Worm (Caenorhabditis elegans) whole organism, midembryonic: ENCODE results near the gene acdh-8.
"Not testable (repeated sequence)": the region's sequence is repeated elsewhere in the genome, so short reads cannot be mapped to it uniquely, and the experiment has no call there.

Experiments used
- T22C8.4 ChIP-seq: fragments of 200-800 bp; sonication (Bioruptor generic); IDR thresholded peaks from 2 replicates; pipeline ENCODE4 v1.3.6; 2022; ENCODE audit warnings: missing genetic modification characterization, missing compliant biosample characterization
- cog-1 ChIP-seq: sonication (generic microtip); optimal IDR thresholded peaks from 2 replicates; lab custom pipeline; 2016; ENCODE audit warnings: missing genetic modification characterization, missing compliant biosample characterization
- flt-1 ChIP-seq: fragments of 200-800 bp; sonication (Bioruptor generic); IDR thresholded peaks from 2 replicates; pipeline ENCODE4 v1.3.6; 2022; ENCODE audit warnings: missing genetic modification characterization, missing compliant biosample characterization
- klf-2 ChIP-seq: fragments of 200-800 bp; sonication (Bioruptor generic); conservative IDR thresholded peaks from 2 replicates; pipeline ENCODE4 v1.3.6; 2022; ENCODE audit warnings: missing genetic modification reagents, missing genetic modification characterization, missing compliant biosample characterization
- med-1 ChIP-seq: sonication (generic microtip); optimal IDR thresholded peaks from 2 replicates; lab custom pipeline; 2017; ENCODE audit warnings: missing genetic modification characterization, mild to moderate bottlenecking, missing compliant biosample characterization, antibody characterized with exemption, missing genetic modification reagents; ENCODE audit not compliant: insufficient read depth
- ref-1 ChIP-seq: fragments of 200-800 bp; sonication (Bioruptor generic); conservative IDR thresholded peaks from 2 replicates; pipeline ENCODE4 v1.3.6; 2022; ENCODE audit warnings: missing genetic modification reagents, missing genetic modification characterization, missing compliant biosample characterization
- tab-1 ChIP-seq: fragments of 200-800 bp; sonication (Bioruptor generic); IDR thresholded peaks from 2 replicates; pipeline ENCODE4 v1.3.6; 2022; ENCODE audit warnings: missing genetic modification characterization, missing compliant biosample characterization
- ztf-23 ChIP-seq: fragments of 200-800 bp; sonication (Bioruptor generic); IDR thresholded peaks from 2 replicates; pipeline ENCODE4 v1.3.6; 2022; ENCODE audit warnings: missing genetic modification reagents, missing genetic modification characterization, missing compliant biosample characterization
- ztf-29 ChIP-seq: fragments of 200-800 bp; sonication (Bioruptor generic); IDR thresholded peaks from 2 replicates; pipeline ENCODE4 v1.3.6; 2022; ENCODE audit warnings: missing genetic modification reagents, missing genetic modification characterization, missing compliant biosample characterization

The acdh-8 gene

ce11 chrII:5794195-5794594, at the start of gene acdh-8:
TSS of gene acdh-8 (plus strand) at chrII:5794495.
- no peak for TF ChIP-seq ztf-29 (GFP tag; lab: Robert Waterston, UW)
- no peak for TF ChIP-seq T22C8.4 (GFP tag; lab: Robert Waterston, UW)
- TF ChIP-seq flt-1 (GFP tag; lab: Robert Waterston, UW): no peak
- no peak for TF ChIP-seq ref-1 (GFP tag; lab: Robert Waterston, UW)
- TF ChIP-seq cog-1 (tag; lab: Kevin White, UChicago): no peak
- no peak for TF ChIP-seq klf-2 (GFP tag; lab: Robert Waterston, UW)
- no peak for TF ChIP-seq tab-1 (GFP tag; lab: Robert Waterston, UW)
- no peak for TF ChIP-seq ztf-23
- no peak for TF ChIP-seq med-1 (GFP tag; lab: Kevin White, UChicago)

- no peak for TF ChIP-seq tab-1 (GFP tag; lab: Robert Waterston, UW)
- no peak for TF ChIP-seq klf-2 (GFP tag; lab: Robert Waterston, UW)
- no peak for TF ChIP-seq ztf-23
- TF ChIP-seq med-1 (GFP tag; lab: Kevin White, UChicago): no peak
- TF ChIP-seq flt-1 (GFP tag; lab: Robert Waterston, UW): no peak
- TF ChIP-seq cog-1 (tag; lab: Kevin White, UChicago): no peak
- TF ChIP-seq ref-1 (GFP tag; lab: Robert Waterston, UW): no peak
- TF ChIP-seq T22C8.4 (GFP tag; lab: Robert Waterston, UW): no peak
- TF ChIP-seq ztf-29 (GFP tag; lab: Robert Waterston, UW): no peak
These were observed 49.2 kb upstream of the acdh-8 start, which contains the start of gene F10C1.9 for ce11 chrII:5745088-5745487. TSS of gene F10C1.9 (minus strand) at chrII:5745284.

DNA sequence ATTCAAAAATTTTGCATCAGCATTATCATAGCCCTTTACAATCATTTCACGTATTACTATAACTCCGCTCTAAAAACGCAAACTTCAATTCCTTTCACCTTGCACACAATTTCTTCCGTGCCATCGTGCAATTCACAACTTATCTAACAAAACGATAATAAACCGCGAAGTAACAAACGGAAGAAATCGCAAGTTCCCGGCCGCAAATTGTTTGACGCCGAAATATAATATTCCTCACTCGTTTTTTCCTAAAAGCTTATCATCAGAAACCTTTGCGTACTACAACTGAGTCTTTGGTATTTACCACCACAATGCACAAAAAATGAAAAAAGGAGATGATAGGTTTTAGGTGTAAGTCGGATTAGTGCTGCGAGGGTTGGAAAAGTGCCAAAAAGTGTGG, 47.0 kb upstream of the acdh-8 start:
- TF ChIP-seq T22C8.4 (GFP tag; lab: Robert Waterston, UW): no peak
- TF ChIP-seq tab-1 (GFP tag; lab: Robert Waterston, UW): no peak
- no peak for TF ChIP-seq cog-1 (tag; lab: Kevin White, UChicago)
- no peak for TF ChIP-seq flt-1 (GFP tag; lab: Robert Waterston, UW)
- no peak for TF ChIP-seq klf-2 (GFP tag; lab: Robert Waterston, UW)
- no peak for TF ChIP-seq ztf-23
- TF ChIP-seq ztf-29 (GFP tag; lab: Robert Waterston, UW): no peak
- no peak for TF ChIP-seq ref-1 (GFP tag; lab: Robert Waterston, UW)
- TF ChIP-seq med-1 (GFP tag; lab: Kevin White, UChicago): no peak

DNA sequence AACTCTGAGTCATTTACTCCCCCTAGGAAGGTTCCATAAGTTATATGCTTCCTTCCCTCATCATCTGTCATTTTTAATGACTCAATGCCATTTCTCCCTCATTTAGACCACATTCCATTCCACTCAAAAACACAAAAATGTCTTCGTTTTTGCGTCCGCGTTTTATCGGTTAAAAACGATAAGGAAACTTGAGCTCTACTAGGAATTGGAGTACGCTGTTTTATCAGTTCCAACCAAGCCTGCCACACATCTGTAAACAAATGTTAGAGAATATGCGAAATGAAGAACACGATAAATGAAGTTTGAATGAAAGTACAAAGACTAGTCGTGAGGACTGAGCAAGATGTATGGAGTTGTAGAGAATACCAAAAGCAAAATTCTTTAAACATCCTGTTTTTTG, 45.9 kb upstream of the acdh-8 start:
- TF ChIP-seq ztf-23 (no peak), ztf-29 (GFP tag; lab: Robert Waterston, UW) (no peak), klf-2 (GFP tag; lab: Robert Waterston, UW) (no peak)

ce11 chrII:5749733-5750238, 44.5 kb upstream of the acdh-8 start, which contains the start of gene ifb-2:
TSS of gene ifb-2 (plus strand) at chrII:5750188.
- TF ChIP-seq ztf-29 (GFP tag; lab: Robert Waterston, UW) (no peak), med-1 (GFP tag; lab: Kevin White, UChicago) (no peak), T22C8.4 (GFP tag; lab: Robert Waterston, UW) (no peak), ztf-23 (no peak), cog-1 (tag; lab: Kevin White, UChicago) (no peak), ref-1 (GFP tag; lab: Robert Waterston, UW) (no peak), flt-1 (GFP tag; lab: Robert Waterston, UW) (no peak), klf-2 (GFP tag; lab: Robert Waterston, UW) (no peak), tab-1 (GFP tag; lab: Robert Waterston, UW) (no peak)

ce11 chrII:5751353-5751752, 42.9 kb upstream of the acdh-8 start:
- TF ChIP-seq med-1 (GFP tag; lab: Kevin White, UChicago) (no peak), ztf-29 (GFP tag; lab: Robert Waterston, UW) (no peak), T22C8.4 (GFP tag; lab: Robert Waterston, UW) (no peak), klf-2 (GFP tag; lab: Robert Waterston, UW) (no peak), ref-1 (GFP tag; lab: Robert Waterston, UW) (no peak), flt-1 (GFP tag; lab: Robert Waterston, UW) (no peak), cog-1 (tag; lab: Kevin White, UChicago) (no peak), tab-1 (GFP tag; lab: Robert Waterston, UW) (no peak), ztf-23 (no peak)

ce11 chrII:5754168-5754567, 40.1 kb upstream of the acdh-8 start, which contains the start of gene F10C1.8:
TSS of gene F10C1.8 (plus strand) at chrII:5754468.
- TF ChIP-seq ztf-23: no peak
- no peak for TF ChIP-seq klf-2 (GFP tag; lab: Robert Waterston, UW)
- no peak for TF ChIP-seq ztf-29 (GFP tag; lab: Robert Waterston, UW)

DNA sequence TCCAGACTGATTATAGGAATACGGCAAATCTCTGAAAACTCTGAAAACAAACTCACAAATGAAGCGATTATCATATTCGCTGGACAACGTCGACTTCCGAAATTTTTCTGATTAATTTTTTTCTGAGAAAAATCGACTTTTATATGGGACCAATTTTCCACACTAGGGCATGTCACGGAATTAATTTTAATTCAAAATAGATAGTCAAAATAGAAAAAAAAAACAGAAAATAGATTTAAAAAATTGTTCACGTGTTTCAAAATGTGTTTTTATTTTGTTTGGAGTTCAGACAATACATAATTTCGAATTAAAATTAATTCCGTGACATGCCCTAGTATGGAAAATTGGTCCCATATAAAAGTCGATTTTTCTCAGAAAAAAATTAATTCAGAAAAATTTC, 36.6 kb upstream of the acdh-8 start, which contains the start of the genes F10C1.3 and F10C1.23:
Gene F10C1.3 (minus strand): TSS at position 101 of the 400 bp plus-strand sequence.
Gene F10C1.23 (plus strand): TSS at position 385 of the 400 bp plus-strand sequence.
- not testable (repeated sequence) for TF ChIP-seq ztf-29 (GFP tag; lab: Robert Waterston, UW); T22C8.4 (GFP tag; lab: Robert Waterston, UW); ztf-23

DNA sequence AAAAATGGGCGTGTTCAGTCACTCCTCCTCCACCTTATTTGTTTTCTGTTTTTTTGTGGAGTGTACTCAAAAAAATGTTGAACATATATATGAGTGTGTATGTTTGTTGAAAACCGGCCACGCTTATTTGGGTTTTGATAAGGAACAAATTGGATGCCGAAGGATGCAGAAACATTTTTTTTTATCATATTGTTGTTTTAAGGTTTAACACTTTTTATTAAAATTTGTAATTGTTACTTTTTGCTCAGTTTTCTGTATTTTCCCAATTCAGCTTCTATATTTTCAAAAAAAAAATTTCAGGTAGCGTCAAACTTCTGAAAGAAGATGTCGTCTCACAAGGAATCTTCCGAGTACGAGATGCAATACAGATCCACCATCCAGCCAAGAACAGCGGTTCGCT, 29.0 kb upstream of the acdh-8 start, which contains the start of gene ifb-1:
Gene ifb-1 (plus strand): TSS at position 301 of the 400 bp plus-strand sequence.
- TF ChIP-seq ztf-23 (no peak), tab-1 (GFP tag; lab: Robert Waterston, UW) (no peak), med-1 (GFP tag; lab: Kevin White, UChicago) (no peak), ref-1 (GFP tag; lab: Robert Waterston, UW) (no peak), flt-1 (GFP tag; lab: Robert Waterston, UW) (no peak), T22C8.4 (GFP tag; lab: Robert Waterston, UW) (no peak), cog-1 (tag; lab: Kevin White, UChicago) (no peak), ztf-29 (GFP tag; lab: Robert Waterston, UW) (no peak), klf-2 (GFP tag; lab: Robert Waterston, UW) (no peak)
